Worm (Caenorhabditis elegans): ENCODE data around the gene K08D12.8.

- TF ChIP-seq ztf-23 (GFP tag; IDR thresholded peaks at IDR 0.05), result no peak
- TF ChIP-seq ztf-29 (GFP tag; IDR thresholded peaks at IDR 0.05), result no peak
- TF ChIP-seq klf-2 (GFP tag; conservative IDR thresholded peaks at IDR 0.05), result no peak
- no peak for TF ChIP-seq flt-1 (GFP tag; IDR thresholded peaks at IDR 0.05)
- TF ChIP-seq T22C8.4 (GFP tag; IDR thresholded peaks at IDR 0.05), result no peak
- TF ChIP-seq cog-1 (tag; optimal IDR thresholded peaks at IDR 0.05), result no peak
- no peak for TF ChIP-seq tab-1 (GFP tag; IDR thresholded peaks at IDR 0.05)
- no peak for TF ChIP-seq med-1 (GFP tag; optimal IDR thresholded peaks at IDR 0.05; ENCODE audit: insufficient read depth)
- no peak for TF ChIP-seq ref-1 (GFP tag; conservative IDR thresholded peaks at IDR 0.05)
Measured at ce11 chrIV:1738892-1739291, 12.9 kb downstream of the K08D12.8 start.

Measured in whole organism, midembryonic.